Fruit fly (Drosophila melanogaster) whole organism, prepupa: ENCODE data around the gene TfIIA-L.

Source experiments
- Blimp-1 ChIP-seq: fragments of 200-800 bp; sonication (Bioruptor generic); optimal IDR thresholded peaks from 3 replicates; lab custom pipeline; 2017; ENCODE audit warnings: missing biosample characterization, missing genetic modification characterization, mild to moderate bottlenecking, moderate library complexity, missing genetic modification reagents
- CG10631 ChIP-seq: fragments of 200-800 bp; sonication (Bioruptor generic); optimal IDR thresholded peaks from 2 replicates; lab custom pipeline; 2016; ENCODE audit warnings: missing biosample characterization, missing genetic modification characterization
- CG11762 ChIP-seq: fragments of 200-800 bp; sonication (Bioruptor generic); optimal IDR thresholded peaks from 3 replicates; lab custom pipeline; 2016; ENCODE audit warnings: missing biosample characterization, missing genetic modification characterization; ENCODE audit not compliant: insufficient read depth
- CG11902 ChIP-seq: fragments of 200-800 bp; sonication (Bioruptor generic); optimal IDR thresholded peaks from 3 replicates; lab custom pipeline; 2016; ENCODE audit warnings: missing biosample characterization, missing genetic modification characterization
- CG15336 ChIP-seq: fragments of 200-800 bp; sonication (Bioruptor generic); IDR thresholded peaks from 2 replicates; pipeline ENCODE4 v1.3.6; 2022; ENCODE audit warnings: missing biosample characterization, missing genetic modification characterization
- CG1621 ChIP-seq: fragments of 200-800 bp; sonication (Bioruptor generic); optimal IDR thresholded peaks from 3 replicates; lab custom pipeline; 2018; ENCODE audit warnings: missing biosample characterization, mild to moderate bottlenecking, missing genetic modification characterization
- CG16779 ChIP-seq: fragments of 200-800 bp; sonication (Bioruptor generic); optimal IDR thresholded peaks from 3 replicates; lab custom pipeline; 2017; ENCODE audit warnings: missing biosample characterization, mild to moderate bottlenecking, missing genetic modification characterization
- CG3032 ChIP-seq: fragments of 200-800 bp; optimal IDR thresholded peaks from 2 replicates; lab custom pipeline; 2019; ENCODE audit warnings: missing biosample characterization, mild to moderate bottlenecking, missing genetic modification characterization, moderate library complexity
- CG31627 ChIP-seq: fragments of 200-800 bp; sonication (Bioruptor generic); optimal IDR thresholded peaks from 3 replicates; lab custom pipeline; 2016; ENCODE audit warnings: missing biosample characterization, missing genetic modification characterization
- CG32006 ChIP-seq: fragments of 200-800 bp; sonication (Bioruptor generic); optimal IDR thresholded peaks from 3 replicates; lab custom pipeline; 2017; ENCODE audit warnings: missing biosample characterization, mild to moderate bottlenecking, missing genetic modification characterization
- CG34406 ChIP-seq: fragments of 200-800 bp; sonication (Bioruptor generic); optimal IDR thresholded peaks from 3 replicates; lab custom pipeline; 2016; ENCODE audit warnings: missing biosample characterization, missing genetic modification characterization
- CG4318 ChIP-seq: fragments of 200-800 bp; sonication (Bioruptor generic); optimal IDR thresholded peaks from 3 replicates; lab custom pipeline; 2017; ENCODE audit warnings: missing biosample characterization, mild to moderate bottlenecking, missing genetic modification characterization
- CG6163 ChIP-seq: fragments of 200-800 bp; sonication (Bioruptor generic); IDR thresholded peaks from 3 replicates; pipeline ENCODE4 v1.3.6; 2022; ENCODE audit warnings: missing biosample characterization, missing genetic modification characterization
- CG6276 ChIP-seq: fragments of 200-800 bp; sonication (Bioruptor generic); optimal IDR thresholded peaks from 2 replicates; lab custom pipeline; 2017; ENCODE audit warnings: missing biosample characterization, mild to moderate bottlenecking, missing genetic modification characterization
- CG6808 ChIP-seq: fragments of 200-800 bp; sonication (Bioruptor generic); optimal IDR thresholded peaks from 3 replicates; lab custom pipeline; 2017; ENCODE audit warnings: missing biosample characterization, missing genetic modification characterization, mild to moderate bottlenecking, moderate library complexity, missing genetic modification reagents
- CG6854 ChIP-seq: fragments of 200-800 bp; sonication (Bioruptor generic); optimal IDR thresholded peaks from 2 replicates; lab custom pipeline; 2017; ENCODE audit warnings: missing biosample characterization, mild to moderate bottlenecking, missing genetic modification characterization
- CG7368 ChIP-seq: fragments of 200-800 bp; sonication (Bioruptor generic); optimal IDR thresholded peaks from 3 replicates; lab custom pipeline; 2016; ENCODE audit warnings: missing biosample characterization, missing genetic modification characterization
- CG8119 ChIP-seq: fragments of 200-800 bp; sonication (Bioruptor generic); IDR thresholded peaks from 3 replicates; pipeline ENCODE4 v1.3.6; 2022; ENCODE audit warnings: missing biosample characterization, missing genetic modification characterization
- CG8319 ChIP-seq: fragments of 200-800 bp; sonication (Bioruptor generic); optimal IDR thresholded peaks from 3 replicates; lab custom pipeline; 2016; ENCODE audit warnings: missing biosample characterization, missing genetic modification characterization
- CG8632 ChIP-seq: fragments of 200-800 bp; sonication (Bioruptor generic); optimal IDR thresholded peaks from 3 replicates; lab custom pipeline; 2016; ENCODE audit warnings: missing biosample characterization, missing genetic modification characterization
- Eip75B ChIP-seq: fragments of 200-800 bp; sonication (Bioruptor generic); optimal IDR thresholded peaks from 3 replicates; lab custom pipeline; 2016; ENCODE audit warnings: missing biosample characterization, missing genetic modification characterization
- Eip78C ChIP-seq: fragments of 200-800 bp; sonication (Bioruptor generic); peaks from one replicate; lab custom pipeline; 2016; ENCODE audit warnings: missing biosample characterization, missing genetic modification characterization
- Eip93F ChIP-seq: fragments of 200-800 bp; sonication (Bioruptor generic); optimal IDR thresholded peaks from 2 replicates; lab custom pipeline; 2016; ENCODE audit warnings: missing biosample characterization, mild to moderate bottlenecking, missing genetic modification characterization
- Ets21C ChIP-seq: fragments of 200-800 bp; sonication (Bioruptor generic); optimal IDR thresholded peaks from 3 replicates; lab custom pipeline; 2016; ENCODE audit warnings: missing biosample characterization, missing genetic modification characterization
- Ets96B ChIP-seq: fragments of 200-800 bp; optimal IDR thresholded peaks from 2 replicates; lab custom pipeline; 2019; ENCODE audit warnings: missing biosample characterization, mild to moderate bottlenecking, missing genetic modification characterization, moderate library complexity
- Gug ChIP-seq: fragments of 200-800 bp; sonication (Bioruptor generic); IDR thresholded peaks from 2 replicates; pipeline ENCODE4 v1.3.6; 2022; ENCODE audit warnings: missing biosample characterization, missing genetic modification characterization
- Hr38 ChIP-seq: sonication (Bioruptor generic); optimal IDR thresholded peaks from 2 replicates; lab custom pipeline; 2016; ENCODE audit warnings: missing biosample characterization, missing genetic modification characterization
- Hr39 ChIP-seq: fragments of 200-800 bp; sonication (Bioruptor generic); optimal IDR thresholded peaks from 2 replicates; lab custom pipeline; 2016; ENCODE audit warnings: missing biosample characterization, missing genetic modification characterization
- Lpt ChIP-seq: fragments of 200-800 bp; sonication (Bioruptor generic); optimal IDR thresholded peaks from 3 replicates; lab custom pipeline; 2016; ENCODE audit warnings: missing biosample characterization, missing genetic modification characterization
- Met ChIP-seq: fragments of 200-800 bp; sonication (Bioruptor generic); optimal IDR thresholded peaks from 3 replicates; lab custom pipeline; 2016; ENCODE audit warnings: missing biosample characterization, missing genetic modification characterization
- OdsH ChIP-seq: fragments of 200-800 bp; sonication (Bioruptor generic); optimal IDR thresholded peaks from 3 replicates; lab custom pipeline; 2016; ENCODE audit warnings: missing biosample characterization, missing genetic modification characterization
- Sox102F ChIP-seq: fragments of 200-800 bp; sonication (Bioruptor generic); optimal IDR thresholded peaks from 2 replicates; lab custom pipeline; 2016; ENCODE audit warnings: missing biosample characterization, mild to moderate bottlenecking, missing genetic modification characterization
- Sox14 ChIP-seq: fragments of 200-800 bp; sonication (Bioruptor generic); optimal IDR thresholded peaks from 3 replicates; lab custom pipeline; 2016; ENCODE audit warnings: missing biosample characterization, missing genetic modification characterization
- Sox15 ChIP-seq: fragments of 200-800 bp; sonication (Bioruptor generic); optimal IDR thresholded peaks from 3 replicates; lab custom pipeline; 2016; ENCODE audit warnings: missing biosample characterization, missing genetic modification characterization
- achi ChIP-seq: fragments of 200-800 bp; sonication (Bioruptor generic); optimal IDR thresholded peaks from 3 replicates; lab custom pipeline; 2016; ENCODE audit warnings: missing biosample characterization, missing genetic modification characterization
- cyc ChIP-seq: fragments of 200-800 bp; sonication (Bioruptor generic); optimal IDR thresholded peaks from 3 replicates; lab custom pipeline; 2016; ENCODE audit warnings: missing biosample characterization, missing genetic modification characterization
- dac ChIP-seq: fragments of 200-800 bp; sonication (Bioruptor generic); optimal IDR thresholded peaks from 2 replicates; lab custom pipeline; 2017; ENCODE audit warnings: missing biosample characterization, mild to moderate bottlenecking, missing genetic modification characterization
- dsx ChIP-seq: fragments of 200-800 bp; optimal IDR thresholded peaks from 3 replicates; lab custom pipeline; 2019; ENCODE audit warnings: missing biosample characterization, mild to moderate bottlenecking, missing genetic modification characterization, moderate library complexity; ENCODE audit not compliant: poor library complexity, severe bottlenecking
- eg ChIP-seq: fragments of 200-800 bp; sonication (Bioruptor generic); IDR thresholded peaks from 3 replicates; pipeline ENCODE4 v1.3.6; 2022; ENCODE audit warnings: missing biosample characterization, missing genetic modification characterization
- esn ChIP-seq: fragments of 200-800 bp; sonication (Bioruptor generic); optimal IDR thresholded peaks from 2 replicates; lab custom pipeline; 2016; ENCODE audit warnings: missing biosample characterization, mild to moderate bottlenecking, missing genetic modification characterization, moderate library complexity
- fd59A ChIP-seq: fragments of 200-800 bp; sonication (Bioruptor generic); optimal IDR thresholded peaks from 2 replicates; lab custom pipeline; 2017; ENCODE audit warnings: missing biosample characterization, mild to moderate bottlenecking, missing genetic modification characterization, missing genetic modification reagents
- lz ChIP-seq: fragments of 200-800 bp; sonication (Bioruptor generic); optimal IDR thresholded peaks from 3 replicates; lab custom pipeline; 2016; ENCODE audit warnings: missing biosample characterization, missing genetic modification characterization
- net ChIP-seq: fragments of 200-800 bp; sonication (Bioruptor generic); optimal IDR thresholded peaks from 3 replicates; lab custom pipeline; 2016; ENCODE audit warnings: missing biosample characterization, missing genetic modification characterization
- pdm3 ChIP-seq: fragments of 200-800 bp; sonication (Bioruptor generic); optimal IDR thresholded peaks from 3 replicates; lab custom pipeline; 2016; ENCODE audit warnings: missing biosample characterization, missing genetic modification characterization
- svp ChIP-seq: fragments of 200-800 bp; sonication (Bioruptor generic); peaks from one replicate; lab custom pipeline; 2016; ENCODE audit warnings: missing biosample characterization, missing genetic modification characterization
- topi ChIP-seq: fragments of 200-800 bp; sonication (Bioruptor generic); optimal IDR thresholded peaks from 3 replicates; lab custom pipeline; 2016; ENCODE audit warnings: missing biosample characterization, missing genetic modification characterization

TfIIA-L gene

dm6 chr3R:27212979-27213580 is 37.8 kb upstream of the TfIIA-L start:
- no peak for TF ChIP-seq CG34406 (GFP tag; lab: Kevin White, UChicago)
- no peak for TF ChIP-seq CG7368 (GFP tag; lab: Kevin White, UChicago)
- TF ChIP-seq CG6808 (GFP tag; lab: Kevin White, UChicago): no peak
- TF ChIP-seq CG6854 (GFP tag; lab: Kevin White, UChicago): no peak
- no peak for TF ChIP-seq CG6276 (GFP tag; lab: Kevin White, UChicago)
- no peak for TF ChIP-seq CG8319
- no peak for TF ChIP-seq CG10631 (GFP tag; lab: Kevin White, UChicago)
- TF ChIP-seq Sox15 (GFP tag; lab: Kevin White, UChicago): no peak
- no peak for TF ChIP-seq dac (GFP tag; lab: Kevin White, UChicago)
- TF ChIP-seq OdsH (GFP tag; lab: Kevin White, UChicago): no peak
- no peak for TF ChIP-seq Hr38 (GFP tag; lab: Kevin White, UChicago)
- TF ChIP-seq CG8119: no peak

dm6 chr3R:27214949-27215348 is 36.0 kb upstream of the TfIIA-L start:
- TF ChIP-seq Eip75B (GFP tag; lab: Kevin White, UChicago) (no peak), esn (GFP tag; lab: Kevin White, UChicago) (peak; percentile 25), pdm3 (no peak), Sox102F (GFP tag; lab: Kevin White, UChicago) (peak; percentile 9), CG8119 (no peak), topi (GFP tag; lab: Kevin White, UChicago) (peak; percentile 18), cyc (peak; percentile 13), svp (GFP tag; lab: Kevin White, UChicago) (peak; percentile 67), Hr39 (GFP tag; lab: Kevin White, UChicago) (no peak), Met (GFP tag; lab: Kevin White, UChicago) (peak; percentile 33), CG16779 (tag; lab: Kevin White, UChicago) (no peak), Eip78C (GFP tag; lab: Kevin White, UChicago) (peak; percentile 54), dsx (GFP tag; lab: Kevin White, UChicago) (no peak), Sox14 (GFP tag; lab: Kevin White, UChicago) (peak; percentile 4), achi (GFP tag; lab: Kevin White, UChicago) (no peak), Ets21C (no peak)

- TF ChIP-seq Met (GFP tag; lab: Kevin White, UChicago) (peak; percentile 78), Gug (GFP tag; lab: Robert Waterston, UW) (peak; percentile 37; the same call in 1 of the 2 replicates), Hr39 (GFP tag; lab: Kevin White, UChicago) (peak; percentile 45), lz (GFP tag; lab: Kevin White, UChicago) (peak; percentile 64), CG8119 (peak; percentile 73), CG11902 (peak; percentile 56), CG15336 (GFP tag; lab: Robert Waterston, UW) (peak; percentile 76), topi (GFP tag; lab: Kevin White, UChicago) (peak; percentile 71), Eip93F (GFP tag; lab: Kevin White, UChicago) (peak; percentile 64), CG6163 (GFP tag; lab: Robert Waterston, UW) (peak; percentile 36; the same call in 2 of the 3 replicates), eg (GFP tag; lab: Robert Waterston, UW) (0 out of 3 replicates have a peak, but pooled peaks have one; percentile 22), CG31627 (GFP tag; lab: Kevin White, UChicago) (peak; percentile 47), dsx (GFP tag; lab: Kevin White, UChicago) (peak; percentile 64), Ets96B (tag; lab: Kevin White, UChicago) (peak; percentile 79), CG4318 (GFP tag; lab: Kevin White, UChicago) (peak; percentile 12), Lpt (peak; percentile 48), Hr38 (GFP tag; lab: Kevin White, UChicago) (no peak), CG8632 (peak; percentile 65), Eip78C (GFP tag; lab: Kevin White, UChicago) (peak; percentile 94), Blimp-1 (GFP tag; lab: Kevin White, UChicago) (peak; percentile 43), CG1621 (tag; lab: Kevin White, UChicago) (no peak), fd59A (peak; percentile 41), achi (GFP tag; lab: Kevin White, UChicago) (peak; percentile 74), esn (GFP tag; lab: Kevin White, UChicago) (peak; percentile 81), cyc (peak; percentile 48), CG11762 (GFP tag; lab: Kevin White, UChicago) (peak; percentile 63), net (GFP tag; lab: Kevin White, UChicago) (peak; percentile 60), svp (GFP tag; lab: Kevin White, UChicago) (peak; percentile 87), CG32006 (GFP tag; lab: Kevin White, UChicago) (peak; percentile 77), CG3032 (tag; lab: Kevin White, UChicago) (peak; percentile 69)
Observed at dm6 chr3R:27217465-27218059, 33.4 kb upstream of the TfIIA-L start.
